Worm (Caenorhabditis elegans): ENCODE measurements around the gene ZK856.18.

The ZK856.18 gene

DNA sequence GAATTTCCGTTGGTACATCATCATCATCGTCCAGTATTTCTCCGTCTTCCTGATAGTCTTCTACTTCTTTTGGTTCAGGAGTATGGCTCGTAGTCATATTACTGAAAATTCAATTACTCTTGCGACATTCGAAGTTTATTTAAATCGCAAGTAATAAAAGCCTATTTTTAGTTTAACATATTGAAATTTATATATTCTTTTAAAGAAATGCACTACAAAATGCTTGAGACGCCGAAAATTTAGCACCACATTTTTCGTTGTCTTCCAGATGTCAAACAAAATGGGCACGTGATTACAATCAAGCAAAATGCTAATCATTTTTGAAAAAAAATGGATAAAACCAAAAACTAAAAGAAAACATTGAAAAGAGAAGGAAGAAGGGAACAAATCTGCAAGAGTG, 26.2 kb upstream of the ZK856.18 start, which contains the start of gene zhit-3:
Gene zhit-3, minus strand, starts transcription at position 101 of the 400 bp plus-strand sequence.
- TF ChIP-seq ceh-28 (tag; optimal IDR thresholded peaks at IDR 0.05) (no peak), snpc-4 (tag; optimal IDR thresholded peaks at IDR 0.05) (no peak), ceh-62 (tag; optimal IDR thresholded peaks at IDR 0.05) (no peak), set-16 (GFP tag; IDR thresholded peaks at IDR 0.05) (no peak), sdz-12 (GFP tag; optimal IDR thresholded peaks at IDR 0.05) (no peak), pqm-1 (tag; optimal IDR thresholded peaks at IDR 0.05) (no peak)

DNA sequence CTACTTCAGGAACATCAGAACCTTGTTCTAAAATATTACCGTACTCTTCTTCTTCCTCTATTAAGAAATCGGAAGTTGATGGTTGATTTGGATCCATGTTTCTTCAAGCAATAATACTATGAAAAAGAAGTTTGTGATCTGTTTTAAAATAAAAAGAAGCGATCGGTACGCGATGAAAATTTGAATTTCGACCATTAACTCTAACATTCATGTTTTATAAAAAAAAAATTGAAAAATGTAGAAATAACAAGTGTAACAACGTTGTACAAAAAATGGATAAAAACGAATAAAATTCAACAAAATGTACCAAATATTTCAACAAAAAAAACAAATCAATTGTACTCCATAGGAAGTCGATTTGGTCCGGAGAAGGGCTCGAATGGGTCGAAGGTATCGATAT, 24.4 kb upstream of the ZK856.18 start, which contains the start of gene tftc-3:
Gene tftc-3, minus strand, starts transcription at position 101 of the 400 bp plus-strand sequence.
- TF ChIP-seq F10B5.3 (tag; optimal IDR thresholded peaks at IDR 0.05) (no peak), hmg-1.1 (GFP tag; IDR thresholded peaks at IDR 0.05) (no peak), duxl-1 (tag; optimal IDR thresholded peaks at IDR 0.05; ENCODE audit: poor library complexity) (peak; percentile 35)

- TF ChIP-seq aly-2 (tag; optimal IDR thresholded peaks at IDR 0.05): no peak
- TF ChIP-seq nhr-10 (tag; optimal IDR thresholded peaks at IDR 0.05): no peak
- no peak for TF ChIP-seq spr-3 (GFP tag; optimal IDR thresholded peaks at IDR 0.05)
- TF ChIP-seq ceh-28 (tag; optimal IDR thresholded peaks at IDR 0.05): no peak
These were observed 20.7 kb upstream of the ZK856.18 start, which contains the start of gene rpc-25 for ce11 chrV:10206502-10206901. rpc-25 (minus strand) TSS chrV:10206602.

- no peak for TF ChIP-seq lin-38 (GFP tag; IDR thresholded peaks at IDR 0.05)
- TF ChIP-seq daf-8 (GFP tag; IDR thresholded peaks at IDR 0.05): no peak
- no peak for TF ChIP-seq hlh-11 (tag; optimal IDR thresholded peaks at IDR 0.05)
These were observed 19.7 kb upstream of the ZK856.18 start, which contains the start of gene ZK856.16 for ce11 chrV:10205483-10205882. ZK856.16 (minus strand) TSS chrV:10205583.

ce11 chrV:10204863-10205338, 19.1 kb upstream of the ZK856.18 start, which contains the start of the genes ZK856.19 and ZK856.11:
ZK856.19 (minus strand) TSS chrV:10204913.
ZK856.11 (minus strand) TSS chrV:10204938.
- TF ChIP-seq lsy-2 (tag; optimal IDR thresholded peaks at IDR 0.05) (peak in 1 of 2 experiments; percentile 85), pha-4 (GFP tag; IDR thresholded peaks at IDR 0.05) (no peak), pha-4 (tag; optimal IDR thresholded peaks at IDR 0.05) (no peak), dmd-6 (GFP tag; IDR thresholded peaks at IDR 0.05) (peak; percentile 42; the same call in 1 of the 2 replicates), mes-2 (tag; optimal IDR thresholded peaks at IDR 0.05; ENCODE audit: poor library complexity, severe bottlenecking) (peak; percentile 72), ZK546.5 (tag; optimal IDR thresholded peaks at IDR 0.05) (no peak), dve-1 (tag; optimal IDR thresholded peaks at IDR 0.05; ENCODE audit: insufficient read depth) (peak; percentile 44), duxl-1 (tag; optimal IDR thresholded peaks at IDR 0.05; ENCODE audit: poor library complexity) (peak; percentile 74), nhr-6 (tag; optimal IDR thresholded peaks at IDR 0.05) (peak; percentile 59), snpc-1.2 (GFP tag; IDR thresholded peaks at IDR 0.05) (no peak), nhr-28 (tag; optimal IDR thresholded peaks at IDR 0.05) (peak; percentile 47), nhr-48 (tag; optimal IDR thresholded peaks at IDR 0.05) (peak; percentile 40), R02D3.7 (tag; optimal IDR thresholded peaks at IDR 0.05) (peak; percentile 13), hlh-30 (tag; optimal IDR thresholded peaks at IDR 0.05; ENCODE audit: insufficient read depth) (peak; percentile 24), zfp-2 (tag; optimal IDR thresholded peaks at IDR 0.05) (no peak), nhr-11 (tag; optimal IDR thresholded peaks at IDR 0.05) (peak; percentile 11), unc-39 (tag; optimal IDR thresholded peaks at IDR 0.05) (no peak), T20F7.1 (GFP tag; optimal IDR thresholded peaks at IDR 0.05) (peak; percentile 42), daf-16 (GFP tag; optimal IDR thresholded peaks at IDR 0.05) (no peak), daf-16 (tag; optimal IDR thresholded peaks at IDR 0.05) (peak; percentile 26), nhr-77 (tag; optimal IDR thresholded peaks at IDR 0.05) (peak; percentile 10), mep-1 (tag; optimal IDR thresholded peaks at IDR 0.05) (peak; percentile 57), mdt-29 (GFP tag; IDR thresholded peaks at IDR 0.05) (no peak), hmg-1.1 (GFP tag; IDR thresholded peaks at IDR 0.05) (0 out of 2 replicates have a peak, but pooled peaks have one; percentile 23), lin-38 (GFP tag; IDR thresholded peaks at IDR 0.05) (peak; percentile 70), nhr-102 (tag; optimal IDR thresholded peaks at IDR 0.05) (peak; percentile 64), dpl-1 (GFP tag; optimal IDR thresholded peaks at IDR 0.05) (peak; percentile 57), rbr-2 (tag; optimal IDR thresholded peaks at IDR 0.05) (peak; percentile 62), mxl-3 (GFP tag; optimal IDR thresholded peaks at IDR 0.05) (no peak), ama-1 (optimal IDR thresholded peaks at IDR 0.05) (peak; percentile 37), hlh-11 (tag; optimal IDR thresholded peaks at IDR 0.05) (peak; percentile 35), arid-1 (GFP tag; conservative IDR thresholded peaks at IDR 0.05) (0 out of 2 replicates have a peak, but pooled peaks have one; percentile 31)

Measured in whole organism, L4 larva.